Fruit fly (Drosophila melanogaster) whole organism, prepupa: ENCODE measurements around the gene msi.

Experiments
- Blimp-1 ChIP-seq: fragments of 200-800 bp; sonication (Bioruptor generic); optimal IDR thresholded peaks from 3 replicates; lab custom pipeline; 2017; ENCODE audit warnings: missing biosample characterization, missing genetic modification characterization, mild to moderate bottlenecking, moderate library complexity, missing genetic modification reagents
- CG11762 ChIP-seq: fragments of 200-800 bp; sonication (Bioruptor generic); optimal IDR thresholded peaks from 3 replicates; lab custom pipeline; 2016; ENCODE audit warnings: missing biosample characterization, missing genetic modification characterization; ENCODE audit not compliant: insufficient read depth
- CG15336 ChIP-seq: fragments of 200-800 bp; sonication (Bioruptor generic); IDR thresholded peaks from 2 replicates; pipeline ENCODE4 v1.3.6; 2022; ENCODE audit warnings: missing biosample characterization, missing genetic modification characterization
- CG31627 ChIP-seq: fragments of 200-800 bp; sonication (Bioruptor generic); optimal IDR thresholded peaks from 3 replicates; lab custom pipeline; 2016; ENCODE audit warnings: missing biosample characterization, missing genetic modification characterization
- CG6792 ChIP-seq: fragments of 200-800 bp; sonication (Bioruptor generic); optimal IDR thresholded peaks from 3 replicates; lab custom pipeline; 2016; ENCODE audit warnings: missing biosample characterization, missing genetic modification characterization
- CG6854 ChIP-seq: fragments of 200-800 bp; sonication (Bioruptor generic); optimal IDR thresholded peaks from 2 replicates; lab custom pipeline; 2017; ENCODE audit warnings: missing biosample characterization, mild to moderate bottlenecking, missing genetic modification characterization
- Hr38 ChIP-seq: sonication (Bioruptor generic); optimal IDR thresholded peaks from 2 replicates; lab custom pipeline; 2016; ENCODE audit warnings: missing biosample characterization, missing genetic modification characterization
- Hr39 ChIP-seq: fragments of 200-800 bp; sonication (Bioruptor generic); optimal IDR thresholded peaks from 2 replicates; lab custom pipeline; 2016; ENCODE audit warnings: missing biosample characterization, missing genetic modification characterization
- Met ChIP-seq: fragments of 200-800 bp; sonication (Bioruptor generic); optimal IDR thresholded peaks from 3 replicates; lab custom pipeline; 2016; ENCODE audit warnings: missing biosample characterization, missing genetic modification characterization
- OdsH ChIP-seq: fragments of 200-800 bp; sonication (Bioruptor generic); optimal IDR thresholded peaks from 3 replicates; lab custom pipeline; 2016; ENCODE audit warnings: missing biosample characterization, missing genetic modification characterization
- Sox14 ChIP-seq: fragments of 200-800 bp; sonication (Bioruptor generic); optimal IDR thresholded peaks from 3 replicates; lab custom pipeline; 2016; ENCODE audit warnings: missing biosample characterization, missing genetic modification characterization
- salr ChIP-seq, 2 experiments: fragments of 200-800 bp; sonication (Bioruptor generic); optimal IDR thresholded peaks; 3 replicates each; lab custom pipeline; 2016 to 2018; ENCODE audit warnings: missing biosample characterization in 2 of 2, missing genetic modification characterization in 2 of 2, mild to moderate bottlenecking in 1 of 2

DNA sequence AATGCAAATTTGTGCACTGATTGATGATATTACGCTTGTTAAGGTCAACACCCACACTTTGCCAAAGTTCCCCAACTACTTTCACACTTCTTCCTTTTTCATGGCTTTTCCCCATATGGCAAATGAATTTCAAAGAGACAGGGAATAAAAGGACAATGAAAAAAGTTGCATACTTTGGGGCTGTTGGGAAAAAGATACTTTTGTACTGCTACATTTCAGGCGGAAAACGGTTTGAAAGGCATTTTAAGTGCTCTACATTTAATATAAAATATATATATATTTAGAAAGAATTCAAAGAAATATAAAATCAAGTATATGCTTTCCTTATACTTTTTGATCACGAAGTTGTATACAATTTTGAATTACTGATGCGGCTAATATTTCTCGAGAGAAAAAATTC, 3.2 kb upstream of the msi start:
- TF ChIP-seq OdsH (GFP tag; lab: Kevin White, UChicago) = no peak
- no peak for TF ChIP-seq Hr38 (GFP tag; lab: Kevin White, UChicago)
- TF ChIP-seq salr (GFP tag; optimal IDR thresholded peaks at IDR 0.05; lab: Kevin White, UChicago) = no peak
- no peak for TF ChIP-seq CG6792
- no peak for TF ChIP-seq Met
- no peak for TF ChIP-seq Sox14
- no peak for TF ChIP-seq CG6854 (GFP tag; lab: Kevin White, UChicago)
- no peak for TF ChIP-seq CG31627 (GFP tag; lab: Kevin White, UChicago)
- no peak for TF ChIP-seq Blimp-1
- TF ChIP-seq Hr39 (GFP tag; lab: Kevin White, UChicago) = no peak
- no peak for TF ChIP-seq CG11762 (GFP tag; lab: Kevin White, UChicago)
- TF ChIP-seq CG15336 = no peak
